Fruit fly (Drosophila melanogaster): ENCODE data around the gene CG13051.

CG13051 gene

dm6 chr3L:16233850-16234494 is 30.9 kb downstream of the CG13051 start (continued):
- no peak for TF ChIP-seq achi (GFP tag; optimal IDR thresholded peaks at IDR 0.05)
- TF ChIP-seq CG6276 (GFP tag; optimal IDR thresholded peaks at IDR 0.05), result no peak
- no peak for TF ChIP-seq CG31627 (GFP tag; optimal IDR thresholded peaks at IDR 0.05)
- TF ChIP-seq Eip75B (GFP tag; optimal IDR thresholded peaks at IDR 0.05), result no peak
- TF ChIP-seq eg (GFP tag; IDR thresholded peaks at IDR 0.05), result no peak
- TF ChIP-seq Ets96B (tag; optimal IDR thresholded peaks at IDR 0.05), result no peak
- TF ChIP-seq CG3032 (tag; optimal IDR thresholded peaks at IDR 0.05), result no peak
- no peak for TF ChIP-seq fd85E (GFP tag; optimal IDR thresholded peaks at IDR 0.05)
- no peak for TF ChIP-seq acj6 (GFP tag; optimal IDR thresholded peaks at IDR 0.05)
- no peak for TF ChIP-seq esn (GFP tag; optimal IDR thresholded peaks at IDR 0.05)
- TF ChIP-seq ss (GFP tag; optimal IDR thresholded peaks at IDR 0.05), result no peak

- TF ChIP-seq Ets21C (GFP tag; optimal IDR thresholded peaks at IDR 0.05) (no peak), fkh (GFP tag; optimal IDR thresholded peaks at IDR 0.05) (peak; percentile 57), lz (GFP tag; optimal IDR thresholded peaks at IDR 0.05) (no peak), CG6808 (GFP tag; optimal IDR thresholded peaks at IDR 0.05) (no peak), Eip78C (GFP tag) (peak; percentile 14), Hr38 (GFP tag; optimal IDR thresholded peaks at IDR 0.05) (no peak), ss (GFP tag; optimal IDR thresholded peaks at IDR 0.05) (no peak), Met (GFP tag; optimal IDR thresholded peaks at IDR 0.05) (no peak), Gug (GFP tag; IDR thresholded peaks at IDR 0.05) (no peak), OdsH (GFP tag; optimal IDR thresholded peaks at IDR 0.05) (no peak), CG31627 (GFP tag; optimal IDR thresholded peaks at IDR 0.05) (no peak), CG4318 (GFP tag; optimal IDR thresholded peaks at IDR 0.05) (no peak), Sox14 (GFP tag; optimal IDR thresholded peaks at IDR 0.05) (no peak), Eip75B (GFP tag; optimal IDR thresholded peaks at IDR 0.05) (no peak), CG11902 (GFP tag; optimal IDR thresholded peaks at IDR 0.05) (no peak), CG11294 (GFP tag; IDR thresholded peaks at IDR 0.05) (no peak), fd59A (GFP tag; optimal IDR thresholded peaks at IDR 0.05) (no peak), cyc (GFP tag; optimal IDR thresholded peaks at IDR 0.05) (no peak)
These were observed 32.0 kb downstream of the CG13051 start, which contains the start of gene Hsc20 for dm6 chr3L:16232924-16233323. Gene Hsc20 (plus strand): TSS chr3L:16233127.

- TF ChIP-seq topi (GFP tag; optimal IDR thresholded peaks at IDR 0.05), result peak; percentile 7
- no peak for TF ChIP-seq CG6792 (GFP tag; optimal IDR thresholded peaks at IDR 0.05)
- peak; percentile 85 for TF ChIP-seq svp (GFP tag)
- TF ChIP-seq Eip75B (GFP tag; optimal IDR thresholded peaks at IDR 0.05), result peak; percentile 7
- TF ChIP-seq Sox14 (GFP tag; optimal IDR thresholded peaks at IDR 0.05), result peak; percentile 77
- TF ChIP-seq pdm3 (GFP tag; optimal IDR thresholded peaks at IDR 0.05), result no peak
- no peak for TF ChIP-seq dac (GFP tag; optimal IDR thresholded peaks at IDR 0.05)
- peak in 1 of 2 experiments; percentile 2 for TF ChIP-seq salr (GFP tag; optimal IDR thresholded peaks at IDR 0.05)
- TF ChIP-seq fkh (GFP tag; optimal IDR thresholded peaks at IDR 0.05), result peak; percentile 88
- TF ChIP-seq CG10669 (GFP tag; optimal IDR thresholded peaks at IDR 0.05), result peak; percentile 11
- TF ChIP-seq Met (GFP tag; optimal IDR thresholded peaks at IDR 0.05), result no peak
- no peak for TF ChIP-seq CG32006 (GFP tag; optimal IDR thresholded peaks at IDR 0.05)
- TF ChIP-seq acj6 (GFP tag; optimal IDR thresholded peaks at IDR 0.05), result no peak
- TF ChIP-seq CG16779 (tag; optimal IDR thresholded peaks at IDR 0.05), result no peak
- TF ChIP-seq CG8319 (GFP tag; optimal IDR thresholded peaks at IDR 0.05), result no peak
- no peak for TF ChIP-seq CG6854 (GFP tag; optimal IDR thresholded peaks at IDR 0.05)
- TF ChIP-seq Sox102F (GFP tag; optimal IDR thresholded peaks at IDR 0.05), result no peak
- TF ChIP-seq Eip78C (GFP tag), result peak; percentile 60
- TF ChIP-seq CG4318 (GFP tag; optimal IDR thresholded peaks at IDR 0.05), result no peak
- no peak for TF ChIP-seq CG11762 (GFP tag; optimal IDR thresholded peaks at IDR 0.05; ENCODE audit: insufficient read depth)
- TF ChIP-seq ss (GFP tag; optimal IDR thresholded peaks at IDR 0.05), result peak; percentile 11 to 26
- TF ChIP-seq Lpt (GFP tag; optimal IDR thresholded peaks at IDR 0.05), result no peak
- no peak for TF ChIP-seq lz (GFP tag; optimal IDR thresholded peaks at IDR 0.05)
- TF ChIP-seq Eip93F (GFP tag; optimal IDR thresholded peaks at IDR 0.05), result no peak
- no peak for TF ChIP-seq CG9139 (GFP tag; optimal IDR thresholded peaks at IDR 0.05)
- no peak for TF ChIP-seq Sox15 (GFP tag; optimal IDR thresholded peaks at IDR 0.05)
- no peak for TF ChIP-seq CG7368 (GFP tag; optimal IDR thresholded peaks at IDR 0.05)
- no peak for TF ChIP-seq vri (GFP tag; optimal IDR thresholded peaks at IDR 0.05)
- TF ChIP-seq CG8119 (GFP tag; IDR thresholded peaks at IDR 0.05), result no peak
- TF ChIP-seq CG3032 (tag; optimal IDR thresholded peaks at IDR 0.05), result peak; percentile 56
- no peak for TF ChIP-seq cyc (GFP tag; optimal IDR thresholded peaks at IDR 0.05)
- no peak for TF ChIP-seq CG3919 (GFP tag; optimal IDR thresholded peaks at IDR 0.05)
These were observed 33.0 kb downstream of the CG13051 start, which contains the start of the genes PDCD-5 and MED10 for dm6 chr3L:16231857-16232256. Gene PDCD-5 (minus strand): TSS chr3L:16232038. Gene MED10 (plus strand): TSS chr3L:16232084.

Measured in whole organism, prepupa.